Fruit fly (Drosophila melanogaster) whole organism, embryonic: ENCODE data around the gene CG17028.
A peak's percentile ranks its signal among the peaks of the same experiment; 100 is the strongest.

Experiments
- C15 ChIP-seq: fragments of 200-800 bp; sonication (Bioruptor generic); IDR thresholded peaks from 3 replicates; pipeline ENCODE4 v1.3.6; 2022; ENCODE audit warnings: missing biosample characterization, missing genetic modification characterization
- CG11247 ChIP-seq: fragments of 200-800 bp; sonication (Bioruptor generic); IDR thresholded peaks from 2 replicates; pipeline ENCODE4 v1.3.6; 2022; ENCODE audit warnings: missing biosample characterization, missing genetic modification characterization
- CG11560 ChIP-seq: fragments of 200-800 bp; sonication (Bioruptor generic); IDR thresholded peaks from 3 replicates; pipeline ENCODE4 v1.3.6; 2022; ENCODE audit warnings: missing biosample characterization, missing genetic modification characterization
- CG11723 ChIP-seq: fragments of 200-800 bp; sonication (Bioruptor generic); optimal IDR thresholded peaks from 2 replicates; lab custom pipeline; 2017; ENCODE audit warnings: missing biosample characterization, mild to moderate bottlenecking, missing genetic modification characterization
- CG12942 ChIP-seq: fragments of 200-800 bp; sonication (Bioruptor generic); optimal IDR thresholded peaks from 3 replicates; lab custom pipeline; 2016; ENCODE audit warnings: missing biosample characterization, missing genetic modification characterization
- CG13424 ChIP-seq: fragments of 200-800 bp; sonication (Bioruptor generic); optimal IDR thresholded peaks from 2 replicates; lab custom pipeline; 2019; ENCODE audit warnings: missing biosample characterization, mild to moderate bottlenecking, missing genetic modification characterization, moderate library complexity
- CG14014 ChIP-seq: fragments of 200-800 bp; sonication (Bioruptor generic); IDR thresholded peaks from 2 replicates; pipeline ENCODE4 v1.3.6; 2022; ENCODE audit warnings: missing biosample characterization, missing genetic modification characterization
- CG14710 ChIP-seq: fragments of 200-800 bp; sonication (Bioruptor generic); optimal IDR thresholded peaks from 3 replicates; lab custom pipeline; 2019; ENCODE audit warnings: missing biosample characterization, mild to moderate bottlenecking, missing genetic modification characterization, moderate library complexity
- CG17328 ChIP-seq: fragments of 200-800 bp; sonication (Bioruptor generic); IDR thresholded peaks from 2 replicates; pipeline ENCODE4 v1.3.6; 2022; ENCODE audit warnings: missing biosample characterization, missing genetic modification characterization
- CG17612 ChIP-seq: fragments of 200-800 bp; sonication (Bioruptor generic); IDR thresholded peaks from 2 replicates; pipeline ENCODE4 v1.3.6; 2022; ENCODE audit warnings: missing biosample characterization, missing genetic modification characterization
- CG18011 ChIP-seq: fragments of 200-800 bp; sonication (Bioruptor generic); optimal IDR thresholded peaks from 2 replicates; lab custom pipeline; 2017; ENCODE audit warnings: missing biosample characterization, missing genetic modification characterization, mild to moderate bottlenecking, moderate library complexity, missing genotype
- CG3847 ChIP-seq: fragments of 200-800 bp; sonication (Bioruptor generic); IDR thresholded peaks from 2 replicates; pipeline ENCODE4 v1.3.6; 2022; ENCODE audit warnings: missing biosample characterization, missing genetic modification characterization
- CG7786 ChIP-seq: fragments of 200-800 bp; sonication (Bioruptor generic); optimal IDR thresholded peaks from 2 replicates; lab custom pipeline; 2016; ENCODE audit warnings: missing biosample characterization, missing genetic modification characterization
- CG8388 ChIP-seq: fragments of 200-800 bp; sonication (Bioruptor generic); optimal IDR thresholded peaks from 2 replicates; lab custom pipeline; 2019; ENCODE audit warnings: missing biosample characterization, mild to moderate bottlenecking, missing genetic modification characterization, moderate library complexity
- CG8924 ChIP-seq: fragments of 200-800 bp; optimal IDR thresholded peaks from 3 replicates; lab custom pipeline; 2019; ENCODE audit warnings: missing biosample characterization, mild to moderate bottlenecking, missing genetic modification characterization, moderate library complexity
- CG9437 ChIP-seq: fragments of 200-800 bp; sonication (Bioruptor generic); optimal IDR thresholded peaks from 2 replicates; lab custom pipeline; 2018; ENCODE audit warnings: missing biosample characterization, mild to moderate bottlenecking, missing genetic modification characterization
- Camta ChIP-seq: fragments of 200-800 bp; sonication (Bioruptor generic); optimal IDR thresholded peaks from 2 replicates; lab custom pipeline; 2016; ENCODE audit warnings: missing biosample characterization, missing genetic modification characterization
- Drgx ChIP-seq: fragments of 200-800 bp; sonication (Bioruptor generic); IDR thresholded peaks from 2 replicates; pipeline ENCODE4 v1.3.6; 2022; ENCODE audit warnings: missing biosample characterization, missing genetic modification characterization
- Ets65A ChIP-seq: fragments of 200-800 bp; sonication (Bioruptor generic); peaks from one replicate; lab custom pipeline; 2016; ENCODE audit warnings: missing biosample characterization, missing genetic modification characterization
- Ets97D ChIP-seq: fragments of 200-800 bp; sonication (Bioruptor generic); optimal IDR thresholded peaks from 3 replicates; lab custom pipeline; 2016; ENCODE audit warnings: missing biosample characterization, missing genetic modification characterization
- Fer1 ChIP-seq: fragments of 200-800 bp; sonication (Bioruptor generic); optimal IDR thresholded peaks from 2 replicates; lab custom pipeline; 2017; ENCODE audit warnings: missing biosample characterization, mild to moderate bottlenecking, missing genetic modification characterization
- Gug ChIP-seq: fragments of 200-800 bp; sonication (Bioruptor generic); IDR thresholded peaks from 4 replicates; pipeline ENCODE4 v1.3.6; 2022; ENCODE audit warnings: missing biosample characterization, missing genetic modification characterization
- H15 ChIP-seq: fragments of 200-800 bp; sonication (Bioruptor generic); IDR thresholded peaks from 3 replicates; pipeline ENCODE4 v1.3.6; 2022; ENCODE audit warnings: missing biosample characterization, missing genetic modification characterization
- H2.0 ChIP-seq: fragments of 200-800 bp; sonication (Bioruptor generic); IDR thresholded peaks from 2 replicates; pipeline ENCODE4 v1.3.6; 2022; ENCODE audit warnings: missing biosample characterization, missing genetic modification characterization
- HLHmδ ChIP-seq: fragments of 200-800 bp; sonication (Bioruptor generic); optimal IDR thresholded peaks from 2 replicates; lab custom pipeline; 2018; ENCODE audit warnings: missing biosample characterization, mild to moderate bottlenecking, missing genetic modification characterization, moderate library complexity
- Hsf ChIP-seq: fragments of 200-800 bp; sonication (Bioruptor generic); optimal IDR thresholded peaks from 3 replicates; lab custom pipeline; 2016; ENCODE audit warnings: missing biosample characterization, missing genetic modification characterization
- MBD-R2 ChIP-seq: fragments of 200-800 bp; sonication (Bioruptor generic); IDR thresholded peaks from 2 replicates; pipeline ENCODE4 v1.3.6; 2022; ENCODE audit warnings: missing biosample characterization, missing genetic modification characterization
- NfI ChIP-seq: fragments of 200-800 bp; sonication (Bioruptor generic); optimal IDR thresholded peaks from 3 replicates; lab custom pipeline; 2018; ENCODE audit warnings: missing biosample characterization, mild to moderate bottlenecking, missing genetic modification characterization, moderate library complexity
- Optix ChIP-seq: fragments of 200-800 bp; sonication (Bioruptor generic); IDR thresholded peaks from 3 replicates; pipeline ENCODE4 v1.3.6; 2022; ENCODE audit warnings: missing biosample characterization, missing genetic modification characterization
- Vsx1 ChIP-seq: fragments of 200-800 bp; sonication (Bioruptor generic); optimal IDR thresholded peaks from 2 replicates; lab custom pipeline; 2017; ENCODE audit warnings: missing biosample characterization, mild to moderate bottlenecking, missing genetic modification characterization, missing genetic modification reagents
- ac ChIP-seq: fragments of 200-800 bp; sonication (Bioruptor generic); optimal IDR thresholded peaks from 3 replicates; lab custom pipeline; 2017; ENCODE audit warnings: missing biosample characterization, mild to moderate bottlenecking, missing genetic modification characterization
- amos ChIP-seq: fragments of 200-800 bp; sonication (Bioruptor generic); IDR thresholded peaks from 2 replicates; pipeline ENCODE4 v1.3.6; 2022; ENCODE audit warnings: missing biosample characterization, missing genetic modification characterization; ENCODE audit not compliant: partially characterized antibody
- bbx ChIP-seq: fragments of 200-800 bp; sonication (Bioruptor generic); IDR thresholded peaks from 2 replicates; pipeline ENCODE4 v1.3.6; 2022; ENCODE audit warnings: missing biosample characterization, missing genetic modification characterization; ENCODE audit not compliant: partially characterized antibody
- cato ChIP-seq: fragments of 200-800 bp; sonication (Bioruptor generic); optimal IDR thresholded peaks from 2 replicates; lab custom pipeline; 2016; ENCODE audit warnings: missing biosample characterization, missing genetic modification characterization, borderline replicate concordance
- dysf ChIP-seq: fragments of 200-800 bp; sonication (Bioruptor generic); IDR thresholded peaks from 3 replicates; pipeline ENCODE4 v1.3.6; 2022; ENCODE audit warnings: missing biosample characterization, missing genetic modification characterization
- en ChIP-seq: fragments of 200-800 bp; sonication (Bioruptor generic); optimal IDR thresholded peaks from 2 replicates; lab custom pipeline; 2016; ENCODE audit warnings: missing biosample characterization, missing genetic modification characterization
- gsb ChIP-seq: fragments of 200-800 bp; sonication (Bioruptor generic); IDR thresholded peaks from 2 replicates; pipeline ENCODE4 v1.3.6; 2022; ENCODE audit warnings: missing biosample characterization, missing genetic modification characterization
- hbn ChIP-seq: fragments of 200-800 bp; sonication (Bioruptor generic); IDR thresholded peaks from 2 replicates; pipeline ENCODE4 v1.3.6; 2022; ENCODE audit warnings: missing biosample characterization, missing genetic modification characterization; ENCODE audit not compliant: partially characterized antibody
- jing ChIP-seq: fragments of 200-800 bp; sonication (Bioruptor generic); optimal IDR thresholded peaks from 2 replicates; lab custom pipeline; 2018; ENCODE audit warnings: missing biosample characterization, mild to moderate bottlenecking, missing genetic modification characterization
- kay ChIP-seq: fragments of 200-800 bp; sonication (Bioruptor generic); optimal IDR thresholded peaks from 2 replicates; lab custom pipeline; 2016; ENCODE audit warnings: missing biosample characterization, missing genetic modification characterization
- lmd ChIP-seq: fragments of 200-800 bp; sonication (Bioruptor generic); IDR thresholded peaks from 2 replicates; pipeline ENCODE4 v1.3.6; 2022; ENCODE audit warnings: missing biosample characterization, missing genetic modification characterization
- rib ChIP-seq: fragments of 200-800 bp; sonication (Bioruptor generic); IDR thresholded peaks from 2 replicates; pipeline ENCODE4 v1.3.6; 2022; ENCODE audit warnings: missing biosample characterization, missing genetic modification characterization
- sc ChIP-seq, 3 experiments: fragments of >200 bp in 2 of 3; fragments of 200-800 bp in 1 of 3; sonication (Bioruptor generic) in 1 of 3; optimal IDR thresholded peaks; 2 replicates in 2 of 3; 3 replicates in 1 of 3; lab custom pipeline; 2017; ENCODE audit warnings: mild to moderate bottlenecking in 1 of 3, missing biosample characterization in 1 of 3, missing genetic modification characterization in 1 of 3, missing genetic modification reagents in 1 of 3
- seq ChIP-seq: fragments of 200-800 bp; sonication (Bioruptor generic); IDR thresholded peaks from 2 replicates; pipeline ENCODE4 v1.3.6; 2022; ENCODE audit warnings: missing biosample characterization, missing genetic modification characterization
- sima ChIP-seq: fragments of 200-800 bp; sonication (Bioruptor generic); optimal IDR thresholded peaks from 2 replicates; lab custom pipeline; 2016; ENCODE audit warnings: missing biosample characterization, missing genetic modification characterization
- slbo ChIP-seq: fragments of 200-800 bp; sonication (Bioruptor generic); IDR thresholded peaks from 2 replicates; pipeline ENCODE4 v1.3.6; 2022; ENCODE audit warnings: missing biosample characterization, missing genetic modification characterization
- ssp ChIP-seq: fragments of 200-800 bp; sonication (Bioruptor generic); IDR thresholded peaks from 2 replicates; pipeline ENCODE4 v1.3.6; 2022; ENCODE audit warnings: missing biosample characterization, missing genetic modification characterization
- z ChIP-seq: fragments of 200-800 bp; sonication (Bioruptor generic); IDR thresholded peaks from 3 replicates; pipeline ENCODE4 v1.3.6; 2022; ENCODE audit warnings: missing biosample characterization, missing genetic modification characterization
- zen ChIP-seq: fragments of 200-800 bp; sonication (Bioruptor generic); optimal IDR thresholded peaks from 3 replicates; lab custom pipeline; 2018; ENCODE audit warnings: missing biosample characterization, mild to moderate bottlenecking, missing genetic modification characterization, moderate library complexity
- zf30C ChIP-seq: fragments of 200-800 bp; sonication (Bioruptor generic); optimal IDR thresholded peaks from 3 replicates; lab custom pipeline; 2018; ENCODE audit warnings: missing biosample characterization, mild to moderate bottlenecking, missing genetic modification characterization

Gene CG17028

DNA sequence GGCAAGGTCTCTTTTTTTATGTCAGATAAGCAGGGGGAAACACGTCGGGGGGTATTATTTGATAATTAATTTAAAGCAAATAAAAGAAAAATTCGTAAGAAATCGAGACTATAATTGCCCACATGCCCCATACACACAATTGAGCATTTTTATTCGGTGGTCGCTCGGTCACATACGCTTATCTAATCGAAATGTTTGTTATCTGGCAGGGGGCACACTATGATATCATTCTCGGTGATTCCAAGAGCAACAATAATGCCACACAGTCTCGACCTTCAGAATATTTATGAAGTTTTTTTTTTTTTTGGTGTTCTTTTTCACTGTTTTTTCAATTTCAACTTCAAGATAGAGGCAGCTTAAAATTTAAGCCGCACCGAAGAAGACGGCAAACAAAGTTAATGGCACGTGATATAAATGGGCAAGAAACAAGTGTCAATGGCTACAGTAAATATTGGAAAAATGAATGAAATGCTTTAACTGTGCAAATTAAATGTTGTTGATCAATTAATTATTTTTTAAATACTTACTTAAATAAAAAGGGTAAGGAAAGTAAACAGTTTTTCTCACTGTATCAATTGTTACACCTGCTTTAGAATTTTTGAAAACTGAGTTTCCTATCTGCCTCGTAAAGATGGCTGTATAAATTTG is 21.2 kb downstream of the CG17028 start (continued):
- no peak for TF ChIP-seq Drgx (GFP tag; lab: Robert Waterston, UW)
- TF ChIP-seq jing: no peak
- TF ChIP-seq Vsx1 (GFP tag; lab: Kevin White, UChicago): peak; percentile 56
- no peak for TF ChIP-seq amos
- TF ChIP-seq CG11560 (tag; lab: Robert Waterston, UW): no peak
- TF ChIP-seq Hsf (GFP tag; lab: Kevin White, UChicago): no peak
- TF ChIP-seq C15 (GFP tag; lab: Robert Waterston, UW): 0 out of 3 replicates have a peak, but pooled peaks have one; percentile 51
- no peak for TF ChIP-seq CG9437 (GFP tag; lab: Kevin White, UChicago)
- TF ChIP-seq zf30C (GFP tag; lab: Kevin White, UChicago): no peak
- TF ChIP-seq CG12942: no peak
- peak; percentile 24 for TF ChIP-seq CG13424 (tag; lab: Kevin White, UChicago)
- no peak for TF ChIP-seq bbx (GFP tag; lab: Robert Waterston, UW)
- TF ChIP-seq en: no peak
- no peak for TF ChIP-seq Camta
- TF ChIP-seq NfI (GFP tag; lab: Kevin White, UChicago): no peak
- TF ChIP-seq CG8924 (tag; lab: Kevin White, UChicago): peak; percentile 53
- peak; percentile 48 for TF ChIP-seq CG8388
- TF ChIP-seq kay (GFP tag; lab: Kevin White, UChicago): no peak
- no peak for TF ChIP-seq Ets65A (GFP tag; lab: Kevin White, UChicago)
- TF ChIP-seq zen (tag; lab: Kevin White, UChicago): no peak
- TF ChIP-seq CG17612 (GFP tag; lab: Robert Waterston, UW): 0 out of 2 replicates have a peak, but pooled peaks have one; percentile 25
- TF ChIP-seq CG11247 (GFP tag; lab: Robert Waterston, UW): peak; percentile 54; the same call in 1 of the 2 replicates
- no peak for TF ChIP-seq sc (optimal IDR thresholded peaks at IDR 0.05; lab: Kevin White, UChicago)
- TF ChIP-seq sc (GFP tag; optimal IDR thresholded peaks at IDR 0.05; lab: Kevin White, UChicago): no peak
- TF ChIP-seq ac (GFP tag; lab: Kevin White, UChicago): no peak
- TF ChIP-seq z (GFP tag; lab: Robert Waterston, UW): 0 out of 3 replicates have a peak, but pooled peaks have one; percentile 25
- peak; percentile 65 for TF ChIP-seq CG14014 (GFP tag; lab: Robert Waterston, UW)
- TF ChIP-seq sima (GFP tag; lab: Kevin White, UChicago): no peak
- TF ChIP-seq H15 (GFP tag; lab: Robert Waterston, UW): no peak
- TF ChIP-seq CG18011 (GFP tag; lab: Kevin White, UChicago): peak; percentile 37
- peak; percentile 53; the same call in 1 of the 2 replicates for TF ChIP-seq seq
- TF ChIP-seq H2.0 (GFP tag; lab: Robert Waterston, UW): 0 out of 2 replicates have a peak, but pooled peaks have one; percentile 10
- TF ChIP-seq cato (GFP tag; lab: Kevin White, UChicago): no peak
- TF ChIP-seq MBD-R2 (GFP tag; lab: Robert Waterston, UW): no peak; the same call in 1 of the 2 replicates
- TF ChIP-seq CG7786: no peak
- peak; percentile 65; the same call in 1 of the 3 replicates for TF ChIP-seq dysf (GFP tag; lab: Robert Waterston, UW)
- TF ChIP-seq hbn (GFP tag; lab: Robert Waterston, UW): no peak
- no peak for TF ChIP-seq gsb (GFP tag; lab: Robert Waterston, UW)
- TF ChIP-seq rib: no peak; the same call in 1 of the 2 replicates
- TF ChIP-seq CG14710 (tag; lab: Kevin White, UChicago): peak; percentile 11
- TF ChIP-seq lmd (GFP tag; lab: Robert Waterston, UW): no peak; the same call in 1 of the 2 replicates
- no peak for TF ChIP-seq HLHmδ
- TF ChIP-seq CG3847 (GFP tag; lab: Robert Waterston, UW): no peak; the same call in 1 of the 2 replicates
- TF ChIP-seq Gug (GFP tag; lab: Robert Waterston, UW): 0 out of 4 replicates have a peak, but pooled peaks have one; percentile 2
- no peak for TF ChIP-seq Ets97D
- TF ChIP-seq slbo (GFP tag; lab: Robert Waterston, UW): peak; percentile 79
- peak; percentile 73 for TF ChIP-seq Fer1 (GFP tag; lab: Kevin White, UChicago)
- no peak for TF ChIP-seq CG11723 (GFP tag; lab: Kevin White, UChicago)
- TF ChIP-seq Optix: no peak
- no peak for TF ChIP-seq ssp
- no peak for TF ChIP-seq CG17328 (GFP tag; lab: Robert Waterston, UW)
